Worm (Caenorhabditis elegans): ENCODE data around the gene F43D2.6.

DNA sequence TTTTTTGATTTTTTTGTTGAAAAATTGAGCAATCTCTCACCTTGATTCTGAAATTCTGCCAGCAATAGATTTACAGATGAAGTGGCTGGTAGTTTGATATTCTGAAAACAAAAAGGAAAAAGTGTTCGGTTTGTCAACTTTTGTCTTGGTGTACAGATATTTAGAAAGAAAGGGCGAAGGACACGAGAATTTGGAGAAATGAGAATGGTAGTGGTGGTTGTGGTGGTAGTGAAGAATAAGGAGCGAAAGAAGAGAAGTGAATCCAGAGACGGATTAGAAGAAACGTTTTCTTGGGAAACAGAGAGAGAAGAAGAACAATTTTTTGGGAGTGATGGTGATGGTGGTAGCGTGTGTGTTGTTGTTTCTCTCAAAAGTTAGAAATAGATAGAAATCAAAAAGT, 55.4 kb downstream of the F43D2.6 start, which contains the start of gene gar-3:
- TF ChIP-seq zag-1 (tag; optimal IDR thresholded peaks at IDR 0.05) (no peak), lin-13 (GFP tag; optimal IDR thresholded peaks at IDR 0.05) (no peak), crh-2 (tag; optimal IDR thresholded peaks at IDR 0.05) (no peak), mdl-1 (tag; optimal IDR thresholded peaks at IDR 0.05) (no peak), nhr-77 (tag; optimal IDR thresholded peaks at IDR 0.05) (no peak), ztf-11 (tag; optimal IDR thresholded peaks at IDR 0.05) (no peak), unc-55 (GFP tag; optimal IDR thresholded peaks at IDR 0.05) (peak; percentile 45), unc-62 (GFP tag; optimal IDR thresholded peaks at IDR 0.05) (no peak), nhr-11 (tag; optimal IDR thresholded peaks at IDR 0.05) (no peak), nhr-10 (tag; optimal IDR thresholded peaks at IDR 0.05) (no peak)
